Fruit fly (Drosophila melanogaster) whole organism, embryonic: ENCODE data around the gene siz.

Source experiments
- Awh ChIP-seq: fragments of 200-800 bp; sonication (Bioruptor generic); IDR thresholded peaks from 2 replicates; pipeline ENCODE4, ENCODE4 v1.3.6; 2022; ENCODE audit warnings: missing biosample characterization, missing genetic modification characterization
- C15 ChIP-seq: fragments of 200-800 bp; sonication (Bioruptor generic); IDR thresholded peaks from 3 replicates; pipeline ENCODE4 v1.3.6; 2022; ENCODE audit warnings: missing biosample characterization, missing genetic modification characterization
- CG10959 ChIP-seq: fragments of 200-800 bp; sonication (Bioruptor generic); IDR thresholded peaks from 2 replicates; pipeline ENCODE4 v1.3.6; 2022; ENCODE audit warnings: missing biosample characterization, missing genetic modification characterization
- CG11696 ChIP-seq: fragments of 200-800 bp; sonication (Bioruptor generic); IDR thresholded peaks from 2 replicates; pipeline ENCODE4 v1.3.6; 2022; ENCODE audit warnings: missing biosample characterization, missing genetic modification characterization
- CG1233 ChIP-seq: fragments of 200-800 bp; sonication (Bioruptor generic); optimal IDR thresholded peaks from 4 replicates; lab custom pipeline; 2018; ENCODE audit warnings: missing biosample characterization, mild to moderate bottlenecking, missing genetic modification characterization
- CG12391 ChIP-seq: fragments of 200-800 bp; sonication (Bioruptor generic); optimal IDR thresholded peaks from 3 replicates; lab custom pipeline; 2018; ENCODE audit warnings: missing biosample characterization, mild to moderate bottlenecking, missing genetic modification characterization, moderate library complexity
- CG12659 ChIP-seq: fragments of 200-800 bp; sonication (Bioruptor generic); optimal IDR thresholded peaks from 3 replicates; lab custom pipeline; 2017; ENCODE audit warnings: mild to moderate bottlenecking, missing biosample characterization, missing genetic modification reagents, missing genetic modification characterization
- CG14667 ChIP-seq: fragments of 200-800 bp; sonication (Bioruptor generic); IDR thresholded peaks from 2 replicates; pipeline ENCODE4 v1.3.6; 2022; ENCODE audit warnings: missing biosample characterization, missing genetic modification characterization
- CG1529 ChIP-seq: fragments of 200-800 bp; sonication (Bioruptor generic); optimal IDR thresholded peaks from 3 replicates; lab custom pipeline; 2018; ENCODE audit warnings: missing biosample characterization, missing genetic modification characterization
- CG15601 ChIP-seq: fragments of 200-800 bp; sonication (Bioruptor generic); optimal IDR thresholded peaks from 3 replicates; lab custom pipeline; 2019; ENCODE audit warnings: missing biosample characterization, mild to moderate bottlenecking, missing genetic modification characterization, moderate library complexity
- CG18619 ChIP-seq: fragments of 200-800 bp; sonication (Bioruptor generic); optimal IDR thresholded peaks from 3 replicates; lab custom pipeline; 2017; ENCODE audit warnings: missing biosample characterization, mild to moderate bottlenecking, missing genetic modification characterization
- CG31441 ChIP-seq: fragments of 200-800 bp; sonication (Bioruptor generic); IDR thresholded peaks from 2 replicates; pipeline ENCODE4 v1.3.6; 2022; ENCODE audit warnings: missing biosample characterization, missing genetic modification characterization
- CG3163 ChIP-seq: fragments of 200-800 bp; sonication (Bioruptor generic); optimal IDR thresholded peaks from 3 replicates; lab custom pipeline; 2016; ENCODE audit warnings: missing biosample characterization, missing genetic modification characterization
- CG34422 ChIP-seq: fragments of 200-800 bp; sonication (Bioruptor generic); IDR thresholded peaks from 3 replicates; pipeline ENCODE4 v1.3.6; 2022; ENCODE audit warnings: missing biosample characterization, missing genetic modification characterization
- CG43689 ChIP-seq: fragments of 200-800 bp; sonication (Bioruptor generic); IDR thresholded peaks from 2 replicates; pipeline ENCODE4 v1.3.6; 2022; ENCODE audit warnings: missing biosample characterization, missing genetic modification characterization
- CG5953 ChIP-seq: fragments of 200-800 bp; sonication (Bioruptor generic); IDR thresholded peaks from 2 replicates; pipeline ENCODE4 v1.3.6; 2022; ENCODE audit warnings: missing biosample characterization, missing genetic modification characterization
- CG8765 ChIP-seq: fragments of 200-800 bp; sonication (Bioruptor generic); IDR thresholded peaks from 2 replicates; pipeline ENCODE4 v1.3.6; 2022; ENCODE audit warnings: missing biosample characterization, missing genetic modification characterization
- CTCF ChIP-seq: fragments of 200-800 bp; sonication (Bioruptor generic); optimal IDR thresholded peaks from 2 replicates; lab custom pipeline; 2017; ENCODE audit warnings: missing biosample characterization, mild to moderate bottlenecking, missing genetic modification characterization, moderate library complexity
- Dip2 ChIP-seq: fragments of 200-800 bp; sonication (Bioruptor generic); IDR thresholded peaks from 2 replicates; pipeline ENCODE4 v1.3.6; 2022; ENCODE audit warnings: missing biosample characterization, missing genetic modification characterization
- Dp ChIP-seq: fragments of 200-800 bp; sonication (Bioruptor generic); optimal IDR thresholded peaks from 2 replicates; lab custom pipeline; 2018; ENCODE audit warnings: missing biosample characterization, mild to moderate bottlenecking, missing genetic modification characterization, moderate library complexity
- Ets65A ChIP-seq: fragments of 200-800 bp; sonication (Bioruptor generic); peaks from one replicate; lab custom pipeline; 2016; ENCODE audit warnings: missing biosample characterization, missing genetic modification characterization
- Hey ChIP-seq: fragments of 200-800 bp; sonication (Bioruptor generic); optimal IDR thresholded peaks from 3 replicates; lab custom pipeline; 2018; ENCODE audit warnings: missing biosample characterization, mild to moderate bottlenecking, missing genetic modification characterization
- HmgZ ChIP-seq: fragments of 200-800 bp; sonication (Bioruptor generic); optimal IDR thresholded peaks from 2 replicates; lab custom pipeline; 2018; ENCODE audit warnings: missing biosample characterization, mild to moderate bottlenecking, missing genetic modification characterization
- Hr51 ChIP-seq, 2 experiments: fragments of 200-800 bp; sonication (Bioruptor generic); optimal IDR thresholded peaks; 2 replicates in 1 of 2; 3 replicates in 1 of 2; lab custom pipeline; 2016 to 2018; ENCODE audit warnings: missing biosample characterization in 2 of 2, missing genetic modification characterization in 2 of 2, mild to moderate bottlenecking in 1 of 2, moderate library complexity in 1 of 2
- MESR4 ChIP-seq: fragments of 200-800 bp; sonication (Bioruptor generic); optimal IDR thresholded peaks from 2 replicates; lab custom pipeline; 2018; ENCODE audit warnings: missing biosample characterization, mild to moderate bottlenecking, missing genetic modification characterization, moderate library complexity
- Nf-YC ChIP-seq: fragments of 200-800 bp; optimal IDR thresholded peaks from 3 replicates; lab custom pipeline; 2019; ENCODE audit warnings: missing biosample characterization, mild to moderate bottlenecking, missing genetic modification characterization, moderate library complexity
- Opbp ChIP-seq: fragments of 200-800 bp; sonication (Bioruptor generic); IDR thresholded peaks from 3 replicates; pipeline ENCODE4 v1.3.6; 2022; ENCODE audit warnings: missing biosample characterization, missing genetic modification characterization; ENCODE audit not compliant: partially characterized antibody
- Sin3A ChIP-seq: fragments of >200 bp; optimal IDR thresholded peaks from 2 replicates; lab custom pipeline; 2018
- Taf1 ChIP-seq: fragments of 200-800 bp; sonication (Bioruptor generic); IDR thresholded peaks from 2 replicates; pipeline ENCODE4 v1.3.6; 2022; ENCODE audit warnings: missing biosample characterization, missing genetic modification characterization
- Xrp1 ChIP-seq: fragments of 200-800 bp; sonication (Bioruptor generic); IDR thresholded peaks from 2 replicates; pipeline ENCODE4 v1.3.6; 2022; ENCODE audit warnings: missing biosample characterization, missing genetic modification characterization
- abd-A ChIP-seq: fragments of 200-800 bp; sonication (Bioruptor generic); optimal IDR thresholded peaks from 3 replicates; lab custom pipeline; 2019; ENCODE audit warnings: missing biosample characterization, mild to moderate bottlenecking, missing genetic modification characterization, moderate library complexity
- amos ChIP-seq: fragments of 200-800 bp; sonication (Bioruptor generic); IDR thresholded peaks from 2 replicates; pipeline ENCODE4 v1.3.6; 2022; ENCODE audit warnings: missing biosample characterization, missing genetic modification characterization; ENCODE audit not compliant: partially characterized antibody
- aop ChIP-seq: fragments of 200-800 bp; sonication (Bioruptor generic); IDR thresholded peaks from 2 replicates; pipeline ENCODE4 v1.3.6; 2022; ENCODE audit warnings: missing biosample characterization, missing genetic modification characterization
- bcd ChIP-seq: fragments of 200-800 bp; sonication (Bioruptor generic); optimal IDR thresholded peaks from 2 replicates; lab custom pipeline; 2017; ENCODE audit warnings: missing biosample characterization, mild to moderate bottlenecking, missing genetic modification characterization
- cad ChIP-seq: fragments of >200 bp; optimal IDR thresholded peaks from 2 replicates; lab custom pipeline; 2017; ENCODE audit warnings: missing biosample characterization, missing genetic modification characterization
- caup ChIP-seq: fragments of 200-800 bp; sonication (Bioruptor generic); optimal IDR thresholded peaks from 3 replicates; lab custom pipeline; 2017; ENCODE audit warnings: missing biosample characterization, mild to moderate bottlenecking, missing genetic modification characterization, moderate library complexity; ENCODE audit not compliant: severe bottlenecking
- danr ChIP-seq: fragments of 200-800 bp; sonication (Bioruptor generic); IDR thresholded peaks from 2 replicates; pipeline ENCODE4 v1.3.6; 2022; ENCODE audit warnings: missing biosample characterization, missing genetic modification characterization
- dysf ChIP-seq: fragments of 200-800 bp; sonication (Bioruptor generic); IDR thresholded peaks from 3 replicates; pipeline ENCODE4 v1.3.6; 2022; ENCODE audit warnings: missing biosample characterization, missing genetic modification characterization
- ems ChIP-seq: fragments of 200-800 bp; sonication (Bioruptor generic); optimal IDR thresholded peaks from 3 replicates; lab custom pipeline; 2016; ENCODE audit warnings: missing biosample characterization, missing genetic modification characterization
- fd64A ChIP-seq: fragments of 200-800 bp; sonication (Bioruptor generic); optimal IDR thresholded peaks from 3 replicates; lab custom pipeline; 2018; ENCODE audit warnings: missing biosample characterization, mild to moderate bottlenecking, missing genetic modification characterization
- gcm ChIP-seq: fragments of 200-800 bp; sonication (Bioruptor generic); optimal IDR thresholded peaks from 2 replicates; lab custom pipeline; 2019; ENCODE audit warnings: missing biosample characterization, mild to moderate bottlenecking, missing genetic modification characterization, moderate library complexity
- gcm2 ChIP-seq: fragments of 200-800 bp; sonication (Bioruptor generic); optimal IDR thresholded peaks from 2 replicates; lab custom pipeline; 2016; ENCODE audit warnings: missing biosample characterization, missing genetic modification characterization
- grn ChIP-seq: fragments of 200-800 bp; sonication (Bioruptor generic); optimal IDR thresholded peaks from 3 replicates; lab custom pipeline; 2017; ENCODE audit warnings: missing biosample characterization, missing genetic modification characterization
- gsb ChIP-seq: fragments of 200-800 bp; sonication (Bioruptor generic); IDR thresholded peaks from 2 replicates; pipeline ENCODE4 v1.3.6; 2022; ENCODE audit warnings: missing biosample characterization, missing genetic modification characterization
- ind ChIP-seq: fragments of 200-800 bp; sonication (Bioruptor generic); optimal IDR thresholded peaks from 3 replicates; lab custom pipeline; 2016; ENCODE audit warnings: missing biosample characterization, missing genetic modification characterization
- kah ChIP-seq: fragments of 200-800 bp; sonication (Bioruptor generic); optimal IDR thresholded peaks from 2 replicates; lab custom pipeline; 2018; ENCODE audit warnings: missing biosample characterization, mild to moderate bottlenecking, missing genetic modification characterization
- lbe ChIP-seq: fragments of 200-800 bp; sonication (Bioruptor generic); optimal IDR thresholded peaks from 2 replicates; lab custom pipeline; 2016; ENCODE audit warnings: missing biosample characterization, mild to moderate bottlenecking, missing genetic modification characterization
- nerfin-2 ChIP-seq: fragments of 200-800 bp; sonication (Bioruptor generic); IDR thresholded peaks from 2 replicates; pipeline ENCODE4 v1.3.6; 2022; ENCODE audit warnings: missing biosample characterization, missing genetic modification characterization; ENCODE audit not compliant: partially characterized antibody
- peb ChIP-seq: fragments of 200-800 bp; sonication (Bioruptor generic); IDR thresholded peaks from 2 replicates; pipeline ENCODE4 v1.3.6; 2022; ENCODE audit warnings: missing biosample characterization, missing genetic modification characterization
- sqz ChIP-seq: fragments of 200-800 bp; sonication (Bioruptor generic); optimal IDR thresholded peaks from 3 replicates; lab custom pipeline; 2018; ENCODE audit warnings: missing biosample characterization, mild to moderate bottlenecking, missing genetic modification characterization
- tup ChIP-seq: fragments of 200-800 bp; sonication (Bioruptor generic); optimal IDR thresholded peaks from 2 replicates; lab custom pipeline; 2016; ENCODE audit warnings: missing biosample characterization, mild to moderate bottlenecking, missing genetic modification characterization, moderate library complexity

Gene siz

DNA sequence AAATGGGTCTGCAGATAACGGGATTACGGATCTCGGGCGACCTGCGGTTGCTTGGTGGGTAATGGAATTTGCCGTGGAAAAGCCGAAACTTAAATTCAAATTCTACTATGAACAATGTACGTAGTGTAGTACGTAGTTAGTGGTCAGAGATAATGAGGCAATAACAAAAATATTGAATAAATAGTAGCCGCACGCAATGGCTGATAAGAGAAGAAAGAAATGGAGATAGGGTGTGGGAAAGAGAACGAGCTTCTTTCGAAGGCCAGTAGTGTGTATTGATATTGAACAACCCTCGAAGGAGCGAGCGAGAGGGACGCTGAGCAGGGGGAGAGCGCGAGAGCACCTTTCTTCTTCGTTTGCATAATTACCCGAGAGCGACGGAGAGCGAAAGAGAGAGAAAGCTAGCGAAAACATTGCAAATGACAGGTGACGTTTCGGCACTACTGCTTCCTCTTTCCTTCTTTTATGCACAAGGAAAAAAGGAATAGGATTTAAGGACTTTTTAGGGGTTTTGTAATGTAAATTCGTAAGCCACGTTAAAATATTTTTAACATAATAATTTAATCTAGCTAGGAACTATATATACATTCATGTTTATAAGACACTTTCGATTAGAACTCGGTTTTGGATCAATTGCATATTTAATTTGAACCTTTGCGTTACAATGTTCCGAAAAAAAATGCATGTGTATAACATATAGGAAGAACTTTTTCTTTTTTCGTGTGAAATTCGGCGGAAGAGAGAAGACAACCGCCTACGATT is 23.3 kb upstream of the siz start (continued):
- no peak for TF ChIP-seq HmgZ (tag; lab: Kevin White, UChicago)
- peak; percentile 18 for TF ChIP-seq CG12659 (GFP tag; lab: Kevin White, UChicago)
- no peak for TF ChIP-seq Sin3A (lab: Kevin White, UChicago)
- TF ChIP-seq peb (GFP tag; lab: Robert Waterston, UW), result no peak
- no peak for TF ChIP-seq Opbp (GFP tag; lab: Robert Waterston, UW)
- no peak for TF ChIP-seq abd-A (tag; lab: Kevin White, UChicago)
- TF ChIP-seq CG34422 (GFP tag; lab: Robert Waterston, UW), result no peak
- TF ChIP-seq gcm2 (GFP tag; lab: Kevin White, UChicago), result no peak
- no peak for TF ChIP-seq CG15601
- TF ChIP-seq CG5953, result no peak
- no peak for TF ChIP-seq gcm (GFP tag; lab: Kevin White, UChicago)
- TF ChIP-seq nerfin-2 (GFP tag; lab: Robert Waterston, UW), result no peak
- TF ChIP-seq MESR4 (GFP tag; lab: Kevin White, UChicago), result no peak
- TF ChIP-seq ems, result peak; percentile 3
- no peak for TF ChIP-seq amos (GFP tag; lab: Robert Waterston, UW)
- no peak for TF ChIP-seq Ets65A (GFP tag; lab: Kevin White, UChicago)
- no peak for TF ChIP-seq Taf1
- no peak for TF ChIP-seq CG1233
- TF ChIP-seq CG11696 (GFP tag; lab: Robert Waterston, UW), result no peak
- TF ChIP-seq caup, result peak; percentile 22
- TF ChIP-seq CG3163 (GFP tag; lab: Kevin White, UChicago), result peak; percentile 59
- TF ChIP-seq Hey, result peak; percentile 19
- TF ChIP-seq C15 (GFP tag; lab: Robert Waterston, UW), result no peak
- no peak for TF ChIP-seq aop (GFP tag; lab: Robert Waterston, UW)
- TF ChIP-seq Dip2, result no peak
- no peak for TF ChIP-seq cad (GFP tag; lab: Kevin White, UChicago)
- TF ChIP-seq CTCF (GFP tag; lab: Kevin White, UChicago), result no peak
- no peak for TF ChIP-seq Nf-YC (tag; lab: Kevin White, UChicago)
- peak; percentile 52; the same call in 1 of the 3 replicates for TF ChIP-seq dysf (GFP tag; lab: Robert Waterston, UW)
- TF ChIP-seq CG43689, result no peak
- TF ChIP-seq danr (GFP tag; lab: Robert Waterston, UW), result no peak
- TF ChIP-seq kah, result no peak
- TF ChIP-seq lbe (GFP tag; lab: Kevin White, UChicago), result no peak
- TF ChIP-seq sqz, result no peak
- TF ChIP-seq gsb (GFP tag; lab: Robert Waterston, UW), result peak; percentile 31; the same call in 1 of the 2 replicates
- peak in 1 of 2 experiments; percentile 58 for TF ChIP-seq Hr51 (GFP tag; optimal IDR thresholded peaks at IDR 0.05; lab: Kevin White, UChicago)
- TF ChIP-seq bcd (GFP tag; lab: Kevin White, UChicago), result peak; percentile 49
- peak; percentile 33 for TF ChIP-seq CG12391 (tag; lab: Kevin White, UChicago)
- TF ChIP-seq ind (GFP tag; lab: Kevin White, UChicago), result peak; percentile 18
- no peak for TF ChIP-seq CG1529 (GFP tag; lab: Kevin White, UChicago)
- TF ChIP-seq Xrp1 (GFP tag; lab: Robert Waterston, UW), result no peak; the same call in 1 of the 2 replicates
- TF ChIP-seq CG18619 (GFP tag; lab: Kevin White, UChicago), result peak; percentile 23
- no peak for TF ChIP-seq CG31441 (GFP tag; lab: Robert Waterston, UW)
- no peak for TF ChIP-seq fd64A
- TF ChIP-seq CG8765 (GFP tag; lab: Robert Waterston, UW), result no peak
- no peak for TF ChIP-seq tup (GFP tag; lab: Kevin White, UChicago)
- TF ChIP-seq CG10959 (GFP tag; lab: Robert Waterston, UW), result no peak
- no peak for TF ChIP-seq CG14667 (GFP tag; lab: Robert Waterston, UW)
- TF ChIP-seq Dp (GFP tag; lab: Kevin White, UChicago), result no peak
- no peak for TF ChIP-seq Awh (GFP tag; lab: Robert Waterston, UW)
- no peak for TF ChIP-seq grn (GFP tag; lab: Kevin White, UChicago)
